Worm (Caenorhabditis elegans): ENCODE results near the gene F21D5.3.

ce11 chrIV:8769539-8769938, 38.9 kb downstream of the F21D5.3 start, which contains the start of gene F20C5.5:
- TF ChIP-seq K02D7.2 (tag; optimal IDR thresholded peaks at IDR 0.05) (no peak), ets-4 (tag; optimal IDR thresholded peaks at IDR 0.05) (no peak), pqm-1 (tag; optimal IDR thresholded peaks at IDR 0.05) (no peak), elt-2 (tag; optimal IDR thresholded peaks at IDR 0.05) (no peak), ama-1 (optimal IDR thresholded peaks at IDR 0.05) (no peak), nhr-11 (tag; optimal IDR thresholded peaks at IDR 0.05) (no peak), pros-1 (tag; optimal IDR thresholded peaks at IDR 0.05) (no peak), hlh-6 (tag; optimal IDR thresholded peaks at IDR 0.05) (no peak)
